Fruit fly (Drosophila melanogaster) whole organism, embryonic: ENCODE results near the gene Lasp.

Source experiments
- CG10565 ChIP-seq: fragments of 200-800 bp; sonication (Bioruptor generic); optimal IDR thresholded peaks from 3 replicates; lab custom pipeline; 2016; ENCODE audit warnings: missing biosample characterization, mild to moderate bottlenecking, missing genetic modification characterization
- CG10979 ChIP-seq: fragments of 200-800 bp; sonication (Bioruptor generic); optimal IDR thresholded peaks from 2 replicates; lab custom pipeline; 2018; ENCODE audit warnings: missing biosample characterization, mild to moderate bottlenecking, missing genetic modification characterization, moderate library complexity
- CG13775 ChIP-seq: fragments of 200-800 bp; sonication (Bioruptor generic); optimal IDR thresholded peaks from 3 replicates; lab custom pipeline; 2017; ENCODE audit warnings: missing biosample characterization, mild to moderate bottlenecking, missing genetic modification characterization
- CG14860 ChIP-seq: fragments of 200-800 bp; sonication (Bioruptor generic); IDR thresholded peaks from 3 replicates; pipeline ENCODE4 v1.3.6; 2022; ENCODE audit warnings: missing biosample characterization, missing genetic modification characterization; ENCODE audit not compliant: partially characterized antibody
- CG15601 ChIP-seq: fragments of 200-800 bp; sonication (Bioruptor generic); optimal IDR thresholded peaks from 3 replicates; lab custom pipeline; 2019; ENCODE audit warnings: missing biosample characterization, mild to moderate bottlenecking, missing genetic modification characterization, moderate library complexity
- CG17568 ChIP-seq: fragments of 200-800 bp; sonication (Bioruptor generic); optimal IDR thresholded peaks from 2 replicates; lab custom pipeline; 2018; ENCODE audit warnings: missing biosample characterization, mild to moderate bottlenecking, missing genetic modification characterization, moderate library complexity
- CG30020 ChIP-seq: fragments of 200-800 bp; optimal IDR thresholded peaks from 2 replicates; lab custom pipeline; 2019; ENCODE audit warnings: missing biosample characterization, mild to moderate bottlenecking, missing genetic modification characterization, moderate library complexity
- CG32767 ChIP-seq: fragments of 200-800 bp; sonication (Bioruptor generic); IDR thresholded peaks from 2 replicates; pipeline ENCODE4 v1.3.6; 2022; ENCODE audit warnings: missing biosample characterization, missing genetic modification characterization
- CG3281 ChIP-seq: fragments of 200-800 bp; sonication (Bioruptor generic); optimal IDR thresholded peaks from 3 replicates; lab custom pipeline; 2017; ENCODE audit warnings: missing biosample characterization, mild to moderate bottlenecking, missing genetic modification characterization
- CG34376 ChIP-seq: fragments of 200-800 bp; sonication (Bioruptor generic); optimal IDR thresholded peaks from 2 replicates; lab custom pipeline; 2018; ENCODE audit warnings: missing biosample characterization, mild to moderate bottlenecking, missing genetic modification characterization
- CG4854 ChIP-seq: fragments of 200-800 bp; sonication (Bioruptor generic); optimal IDR thresholded peaks from 2 replicates; lab custom pipeline; 2016; ENCODE audit warnings: missing biosample characterization, missing genetic modification characterization, inconsistent platforms
- CG6765 ChIP-seq: fragments of 200-800 bp; sonication (Bioruptor generic); optimal IDR thresholded peaks from 3 replicates; lab custom pipeline; 2017; ENCODE audit warnings: missing biosample characterization, mild to moderate bottlenecking, missing genetic modification characterization
- CG6813 ChIP-seq: fragments of 200-800 bp; sonication (Bioruptor generic); optimal IDR thresholded peaks from 2 replicates; lab custom pipeline; 2017; ENCODE audit warnings: missing biosample characterization, missing genetic modification characterization, mild to moderate bottlenecking, moderate library complexity, missing genetic modification reagents
- CG7357 ChIP-seq: fragments of 200-800 bp; sonication (Bioruptor generic); IDR thresholded peaks from 3 replicates; pipeline ENCODE4 v1.3.6; 2022; ENCODE audit warnings: missing biosample characterization, missing genetic modification characterization
- CG7786 ChIP-seq: fragments of 200-800 bp; sonication (Bioruptor generic); optimal IDR thresholded peaks from 2 replicates; lab custom pipeline; 2016; ENCODE audit warnings: missing biosample characterization, missing genetic modification characterization
- CG8290 ChIP-seq, 3 experiments: fragments of 200-800 bp; sonication (Bioruptor generic); optimal IDR thresholded peaks; 2 replicates each; lab custom pipeline; 2016 to 2019; ENCODE audit warnings: missing biosample characterization in 3 of 3, missing genetic modification characterization in 3 of 3, mild to moderate bottlenecking in 2 of 3, moderate library complexity in 1 of 3
- CG8388 ChIP-seq: fragments of 200-800 bp; sonication (Bioruptor generic); optimal IDR thresholded peaks from 2 replicates; lab custom pipeline; 2019; ENCODE audit warnings: missing biosample characterization, mild to moderate bottlenecking, missing genetic modification characterization, moderate library complexity
- CG9215 ChIP-seq: fragments of 200-800 bp; sonication (Bioruptor generic); IDR thresholded peaks from 2 replicates; pipeline ENCODE4 v1.3.6; 2022; ENCODE audit warnings: missing biosample characterization, missing genetic modification characterization
- Dip3 ChIP-seq: fragments of 200-800 bp; sonication (Bioruptor generic); optimal IDR thresholded peaks from 3 replicates; lab custom pipeline; 2016; ENCODE audit warnings: missing biosample characterization, missing genetic modification characterization
- Dp ChIP-seq: fragments of 200-800 bp; sonication (Bioruptor generic); optimal IDR thresholded peaks from 2 replicates; lab custom pipeline; 2018; ENCODE audit warnings: missing biosample characterization, mild to moderate bottlenecking, missing genetic modification characterization, moderate library complexity
- Ets97D ChIP-seq: fragments of 200-800 bp; sonication (Bioruptor generic); optimal IDR thresholded peaks from 3 replicates; lab custom pipeline; 2016; ENCODE audit warnings: missing biosample characterization, missing genetic modification characterization
- Fer2 ChIP-seq: fragments of 200-800 bp; sonication (Bioruptor generic); optimal IDR thresholded peaks from 2 replicates; lab custom pipeline; 2018; ENCODE audit warnings: missing biosample characterization, mild to moderate bottlenecking, missing genetic modification characterization, moderate library complexity
- GATAe ChIP-seq: fragments of 200-800 bp; sonication (Bioruptor generic); conservative IDR thresholded peaks from 2 replicates; pipeline ENCODE4 v1.3.6; 2022; ENCODE audit warnings: missing biosample characterization, missing genetic modification characterization
- Gug ChIP-seq: fragments of 200-800 bp; sonication (Bioruptor generic); IDR thresholded peaks from 4 replicates; pipeline ENCODE4 v1.3.6; 2022; ENCODE audit warnings: missing biosample characterization, missing genetic modification characterization
- HHEX ChIP-seq: fragments of 200-800 bp; sonication (Bioruptor generic); optimal IDR thresholded peaks from 3 replicates; lab custom pipeline; 2017; ENCODE audit warnings: missing biosample characterization, mild to moderate bottlenecking, missing genetic modification characterization, missing genetic modification reagents
- Hr78 ChIP-seq, 2 experiments: fragments of 200-800 bp in 1 of 2; fragments of >200 bp in 1 of 2; sonication (Bioruptor generic) in 1 of 2; optimal IDR thresholded peaks; 2 replicates each; lab custom pipeline; 2017 to 2019; ENCODE audit warnings: missing biosample characterization in 2 of 2, missing genetic modification characterization in 2 of 2, mild to moderate bottlenecking in 1 of 2, moderate library complexity in 1 of 2
- Kr ChIP-seq: fragments of 200-800 bp; sonication (Bioruptor generic); optimal IDR thresholded peaks from 2 replicates; lab custom pipeline; 2017; ENCODE audit warnings: missing biosample characterization, mild to moderate bottlenecking, missing genetic modification characterization
- Meics ChIP-seq: fragments of 200-800 bp; sonication (Bioruptor generic); optimal IDR thresholded peaks from 2 replicates; lab custom pipeline; 2017; ENCODE audit warnings: missing biosample characterization, mild to moderate bottlenecking, missing genetic modification characterization
- Myb ChIP-seq: fragments of 200-800 bp; sonication (Bioruptor generic); optimal IDR thresholded peaks from 2 replicates; lab custom pipeline; 2016; ENCODE audit warnings: missing biosample characterization, missing genetic modification characterization
- NK7.1 ChIP-seq: fragments of 200-800 bp; sonication (Bioruptor generic); optimal IDR thresholded peaks from 3 replicates; lab custom pipeline; 2016; ENCODE audit warnings: missing biosample characterization, missing genetic modification characterization
- Oli ChIP-seq: fragments of 200-800 bp; sonication (Bioruptor generic); optimal IDR thresholded peaks from 2 replicates; lab custom pipeline; 2018; ENCODE audit warnings: missing biosample characterization, mild to moderate bottlenecking, missing genetic modification characterization, moderate library complexity
- Sin3A ChIP-seq: fragments of >200 bp; optimal IDR thresholded peaks from 2 replicates; lab custom pipeline; 2018
- TFAM ChIP-seq: fragments of 200-800 bp; sonication (Bioruptor generic); optimal IDR thresholded peaks from 2 replicates; lab custom pipeline; 2017; ENCODE audit warnings: missing biosample characterization, missing genetic modification characterization, inconsistent platforms
- Tbp ChIP-seq: fragments of >200 bp; optimal IDR thresholded peaks from 2 replicates; lab custom pipeline; 2018; ENCODE audit warnings: missing biosample characterization, missing genetic modification characterization
- bigmax ChIP-seq: fragments of 200-800 bp; sonication (Bioruptor generic); optimal IDR thresholded peaks from 2 replicates; lab custom pipeline; 2018; ENCODE audit warnings: missing biosample characterization, mild to moderate bottlenecking, missing genetic modification characterization
- chinmo ChIP-seq: fragments of 200-800 bp; sonication (Bioruptor generic); IDR thresholded peaks from 4 replicates; pipeline ENCODE4 v1.3.6; 2022; ENCODE audit warnings: missing biosample characterization, missing genetic modification characterization; ENCODE audit not compliant: partially characterized antibody
- chn ChIP-seq: fragments of 200-800 bp; sonication (Bioruptor generic); optimal IDR thresholded peaks from 2 replicates; lab custom pipeline; 2016; ENCODE audit warnings: missing biosample characterization, missing genetic modification characterization
- eyg ChIP-seq: fragments of 200-800 bp; sonication (Bioruptor generic); optimal IDR thresholded peaks from 3 replicates; lab custom pipeline; 2016; ENCODE audit warnings: missing biosample characterization, missing genetic modification characterization
- fru ChIP-seq: fragments of >200 bp; optimal IDR thresholded peaks from 2 replicates; lab custom pipeline; 2017
- ftz-f1 ChIP-seq: fragments of 200-800 bp; sonication (Bioruptor generic); optimal IDR thresholded peaks from 2 replicates; lab custom pipeline; 2016; ENCODE audit warnings: missing biosample characterization, missing genetic modification characterization
- gt ChIP-seq: fragments of 200-800 bp; sonication (Bioruptor generic); IDR thresholded peaks from 2 replicates; pipeline ENCODE4 v1.3.6; 2022; ENCODE audit warnings: missing biosample characterization, missing genetic modification characterization
- hb ChIP-seq: fragments of 200-800 bp; sonication (Bioruptor generic); IDR thresholded peaks from 3 replicates; pipeline ENCODE4 v1.3.6; 2022; ENCODE audit warnings: missing biosample characterization, missing genetic modification characterization; ENCODE audit not compliant: partially characterized antibody
- lab ChIP-seq: fragments of 200-800 bp; sonication (Bioruptor generic); optimal IDR thresholded peaks from 3 replicates; lab custom pipeline; 2017; ENCODE audit warnings: missing biosample characterization, missing genetic modification characterization, mild to moderate bottlenecking, moderate library complexity, missing genetic modification reagents
- pita ChIP-seq: fragments of 200-800 bp; sonication (Bioruptor generic); optimal IDR thresholded peaks from 2 replicates; lab custom pipeline; 2017; ENCODE audit warnings: missing biosample characterization, mild to moderate bottlenecking, missing genetic modification characterization
- pnt ChIP-seq: fragments of 200-800 bp; sonication (Bioruptor generic); optimal IDR thresholded peaks from 3 replicates; lab custom pipeline; 2016; ENCODE audit warnings: missing biosample characterization, missing genetic modification characterization
- prd ChIP-seq, 3 experiments: fragments of >200 bp in 2 of 3; fragments of 200-800 bp in 1 of 3; sonication (Bioruptor generic) in 1 of 3; optimal IDR thresholded peaks in 2 of 3; IDR thresholded peaks in 1 of 3; 2 replicates in 2 of 3; 3 replicates in 1 of 3; pipeline versions ENCODE4 v1.3.6 to Lab custom; 2017 to 2022; ENCODE audit warnings: missing biosample characterization in 1 of 3, missing genetic modification characterization in 1 of 3
- schlank ChIP-seq: fragments of 200-800 bp; sonication (Bioruptor generic); optimal IDR thresholded peaks from 2 replicates; lab custom pipeline; 2018; ENCODE audit warnings: missing biosample characterization, mild to moderate bottlenecking, missing genetic modification characterization
- sima ChIP-seq: fragments of 200-800 bp; sonication (Bioruptor generic); optimal IDR thresholded peaks from 2 replicates; lab custom pipeline; 2016; ENCODE audit warnings: missing biosample characterization, missing genetic modification characterization
- tap ChIP-seq: fragments of 200-800 bp; optimal IDR thresholded peaks from 3 replicates; lab custom pipeline; 2019; ENCODE audit warnings: missing biosample characterization, mild to moderate bottlenecking, missing genetic modification characterization, moderate library complexity
- trh ChIP-seq: fragments of 200-800 bp; sonication (Bioruptor generic); optimal IDR thresholded peaks from 2 replicates; lab custom pipeline; 2016; ENCODE audit warnings: missing biosample characterization, missing genetic modification characterization
- usp ChIP-seq: fragments of >200 bp; optimal IDR thresholded peaks from 2 replicates; lab custom pipeline; 2017; ENCODE audit warnings: missing biosample characterization, missing genetic modification characterization

Lasp gene

DNA sequence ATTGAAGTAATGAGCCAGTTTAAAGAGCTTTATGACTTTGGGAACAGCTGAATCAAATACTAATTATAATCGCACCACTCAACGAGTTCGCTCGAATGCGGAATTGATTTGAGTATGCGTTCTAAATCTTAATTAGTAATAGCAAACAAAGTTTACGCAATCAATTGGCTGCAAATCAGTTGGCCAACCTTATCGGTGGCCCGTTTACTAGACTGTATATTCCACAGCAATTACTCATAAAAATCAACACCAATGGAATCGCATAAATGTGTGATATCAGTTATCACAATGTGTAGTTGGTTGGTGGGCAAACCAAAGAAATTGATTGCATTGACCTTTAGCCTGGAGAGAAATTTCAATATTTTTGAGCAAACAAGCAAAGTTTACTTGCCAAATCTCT, 58.9 kb downstream of the Lasp start:
- TF ChIP-seq CG6765 (GFP tag; lab: Kevin White, UChicago) (no peak), CG3281 (GFP tag; lab: Kevin White, UChicago) (peak; percentile 17), Dip3 (GFP tag; lab: Kevin White, UChicago) (no peak), pnt (no peak), CG7357 (no peak), CG6813 (GFP tag; lab: Kevin White, UChicago) (no peak), Sin3A (lab: Kevin White, UChicago) (no peak), GATAe (GFP tag; lab: Robert Waterston, UW) (peak; percentile 29; the same call in 1 of the 2 replicates), CG8388 (no peak), CG32767 (GFP tag; lab: Robert Waterston, UW) (no peak), Dp (GFP tag; lab: Kevin White, UChicago) (no peak), CG30020 (tag; lab: Kevin White, UChicago) (no peak), Meics (GFP tag; lab: Kevin White, UChicago) (no peak), CG4854 (GFP tag; lab: Kevin White, UChicago) (no peak), prd (optimal IDR thresholded peaks at IDR 0.05; lab: Kevin White, UChicago) (no peak), prd (GFP tag; IDR thresholded peaks at IDR 0.05; lab: Robert Waterston, UW) (no peak), CG10565 (GFP tag; lab: Kevin White, UChicago) (no peak), Oli (tag; lab: Kevin White, UChicago) (no peak), usp (GFP tag; lab: Kevin White, UChicago) (no peak), lab (peak; percentile 21), hb (no peak), HHEX (no peak), tap (tag; lab: Kevin White, UChicago) (no peak), Myb (GFP tag; lab: Kevin White, UChicago) (no peak), CG9215 (no peak), Gug (no peak), eyg (no peak), trh (GFP tag; lab: Kevin White, UChicago) (no peak), gt (GFP tag; lab: Robert Waterston, UW) (no peak), pita (no peak), CG15601 (tag; lab: Kevin White, UChicago) (no peak), chinmo (GFP tag; lab: Robert Waterston, UW) (0 out of 4 replicates have a peak, but pooled peaks have one; percentile 77), ftz-f1 (GFP tag; lab: Kevin White, UChicago) (no peak), schlank (tag; lab: Kevin White, UChicago) (no peak), NK7.1 (no peak), CG7786 (no peak), Kr (no peak), Fer2 (tag; lab: Kevin White, UChicago) (no peak), Hr78 (GFP tag; optimal IDR thresholded peaks at IDR 0.05; lab: Kevin White, UChicago) (peak in 1 of 2 experiments; percentile 14), TFAM (GFP tag; lab: Kevin White, UChicago) (no peak), CG17568 (no peak), CG13775 (GFP tag; lab: Kevin White, UChicago) (no peak), Ets97D (GFP tag; lab: Kevin White, UChicago) (no peak), bigmax (no peak), chn (GFP tag; lab: Kevin White, UChicago) (no peak), CG8290 (GFP tag; optimal IDR thresholded peaks at IDR 0.05; lab: Kevin White, UChicago) (no peak), CG8290 (tag; optimal IDR thresholded peaks at IDR 0.05; lab: Kevin White, UChicago) (no peak), CG14860 (no peak), fru (lab: Kevin White, UChicago) (no peak), CG10979 (tag; lab: Kevin White, UChicago) (no peak), CG34376 (GFP tag; lab: Kevin White, UChicago) (peak; percentile 76), Tbp (GFP tag; lab: Kevin White, UChicago) (no peak), sima (GFP tag; lab: Kevin White, UChicago) (no peak)
